Fruit fly (Drosophila melanogaster) whole organism, adult: ENCODE measurements around the gene CG31419.

Experiments
- CG7045 ChIP-seq: fragments of 200-800 bp; sonication (Bioruptor generic); optimal IDR thresholded peaks from 2 replicates; lab custom pipeline; 2017; ENCODE audit warnings: missing biosample characterization, mild to moderate bottlenecking, missing genetic modification characterization
- Mnt ChIP-seq: fragments of 200-800 bp; sonication (Bioruptor generic); optimal IDR thresholded peaks from 2 replicates; lab custom pipeline; 2016; ENCODE audit warnings: missing biosample characterization, mild to moderate bottlenecking, missing genetic modification characterization

DNA sequence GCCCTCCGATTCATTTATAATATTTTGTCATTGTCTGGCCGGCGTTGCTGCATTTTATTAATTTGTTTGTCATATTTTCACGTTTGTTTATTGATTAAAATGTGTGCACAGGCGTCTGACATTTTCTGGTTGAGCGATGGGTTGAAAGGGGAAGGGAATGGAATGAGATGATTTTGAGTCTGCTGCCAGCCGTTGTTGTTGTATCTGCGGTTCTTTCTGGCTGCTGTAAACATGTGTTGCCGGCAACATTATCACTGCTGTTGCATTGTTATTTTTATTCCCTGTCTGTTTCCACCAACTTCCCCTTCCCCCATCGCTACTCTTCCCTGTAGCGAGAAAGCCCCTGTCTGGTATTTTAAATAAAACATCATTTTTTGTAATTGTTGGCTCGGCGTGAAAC lies 35.2 kb upstream of the CG31419 start:
- no peak for TF ChIP-seq CG7045 (GFP tag; lab: Kevin White, UChicago)
- TF ChIP-seq Mnt (GFP tag; lab: Kevin White, UChicago): no peak
